Fruit fly (Drosophila melanogaster) whole organism, embryonic: Measurements from ENCODE around the gene Lamtor5.

ENCODE experiments used
- B-H2 ChIP-seq: fragments of 200-800 bp; sonication (Bioruptor generic); optimal IDR thresholded peaks from 2 replicates; lab custom pipeline; 2018; ENCODE audit warnings: missing biosample characterization, mild to moderate bottlenecking, missing genetic modification characterization
- BEAF-32 ChIP-seq: fragments of 200-800 bp; sonication (Bioruptor generic); optimal IDR thresholded peaks from 3 replicates; lab custom pipeline; 2017; ENCODE audit warnings: missing biosample characterization, missing genetic modification characterization, mild to moderate bottlenecking, moderate library complexity, missing genetic modification reagents
- BtbVII ChIP-seq: fragments of 200-800 bp; sonication (Bioruptor generic); optimal IDR thresholded peaks from 3 replicates; lab custom pipeline; 2017; ENCODE audit warnings: missing biosample characterization, mild to moderate bottlenecking, missing genetic modification characterization
- CG10274 ChIP-seq: fragments of 200-800 bp; sonication (Bioruptor generic); optimal IDR thresholded peaks from 3 replicates; lab custom pipeline; 2017; ENCODE audit warnings: missing biosample characterization, mild to moderate bottlenecking, missing genetic modification characterization
- CG11093 ChIP-seq: fragments of 200-800 bp; sonication (Bioruptor generic); IDR thresholded peaks from 3 replicates; pipeline ENCODE4 v1.3.6; 2022; ENCODE audit warnings: missing biosample characterization, missing genetic modification characterization
- CG12071 ChIP-seq: fragments of 200-800 bp; sonication (Bioruptor generic); optimal IDR thresholded peaks from 3 replicates; lab custom pipeline; 2018; ENCODE audit warnings: missing biosample characterization, mild to moderate bottlenecking, missing genetic modification characterization
- CG12236 ChIP-seq: fragments of 200-800 bp; sonication (Bioruptor generic); optimal IDR thresholded peaks from 2 replicates; lab custom pipeline; 2016; ENCODE audit warnings: missing biosample characterization, missing genetic modification characterization
- CG13123 ChIP-seq: fragments of 200-800 bp; sonication (Bioruptor generic); optimal IDR thresholded peaks from 2 replicates; lab custom pipeline; 2016; ENCODE audit warnings: missing biosample characterization, missing genetic modification characterization
- CG14965 ChIP-seq: fragments of 200-800 bp; sonication (Bioruptor generic); optimal IDR thresholded peaks from 2 replicates; lab custom pipeline; 2016; ENCODE audit warnings: missing biosample characterization, missing genetic modification characterization, borderline replicate concordance
- CG15011 ChIP-seq: fragments of 200-800 bp; sonication (Bioruptor generic); optimal IDR thresholded peaks from 3 replicates; lab custom pipeline; 2018; ENCODE audit warnings: missing biosample characterization, mild to moderate bottlenecking, missing genetic modification characterization
- CG15073 ChIP-seq: fragments of 200-800 bp; sonication (Bioruptor generic); optimal IDR thresholded peaks from 2 replicates; lab custom pipeline; 2016; ENCODE audit warnings: missing biosample characterization, missing genetic modification characterization
- CG1529 ChIP-seq: fragments of 200-800 bp; sonication (Bioruptor generic); optimal IDR thresholded peaks from 3 replicates; lab custom pipeline; 2018; ENCODE audit warnings: missing biosample characterization, missing genetic modification characterization
- CG15479 ChIP-seq: fragments of 200-800 bp; sonication (Bioruptor generic); optimal IDR thresholded peaks from 3 replicates; lab custom pipeline; 2019; ENCODE audit warnings: missing biosample characterization, mild to moderate bottlenecking, missing genetic modification characterization, moderate library complexity
- CG15601 ChIP-seq: fragments of 200-800 bp; sonication (Bioruptor generic); optimal IDR thresholded peaks from 3 replicates; lab custom pipeline; 2019; ENCODE audit warnings: missing biosample characterization, mild to moderate bottlenecking, missing genetic modification characterization, moderate library complexity
- CG16813 ChIP-seq: fragments of 200-800 bp; sonication (Bioruptor generic); IDR thresholded peaks from 3 replicates; pipeline ENCODE4 v1.3.6; 2022; ENCODE audit warnings: missing biosample characterization, missing genetic modification characterization; ENCODE audit not compliant: partially characterized antibody
- CG17328 ChIP-seq: fragments of 200-800 bp; sonication (Bioruptor generic); IDR thresholded peaks from 2 replicates; pipeline ENCODE4 v1.3.6; 2022; ENCODE audit warnings: missing biosample characterization, missing genetic modification characterization
- CG17359 ChIP-seq: fragments of 200-800 bp; sonication (Bioruptor generic); optimal IDR thresholded peaks from 3 replicates; lab custom pipeline; 2018; ENCODE audit warnings: missing biosample characterization, mild to moderate bottlenecking, missing genetic modification characterization, moderate library complexity
- CG17612 ChIP-seq: fragments of 200-800 bp; sonication (Bioruptor generic); IDR thresholded peaks from 2 replicates; pipeline ENCODE4 v1.3.6; 2022; ENCODE audit warnings: missing biosample characterization, missing genetic modification characterization
- CG18764 ChIP-seq: fragments of 200-800 bp; sonication (Bioruptor generic); optimal IDR thresholded peaks from 3 replicates; lab custom pipeline; 2016; ENCODE audit warnings: missing biosample characterization, missing genetic modification characterization
- CG31365 ChIP-seq: fragments of 200-800 bp; sonication (Bioruptor generic); optimal IDR thresholded peaks from 2 replicates; lab custom pipeline; 2018; ENCODE audit warnings: missing biosample characterization, mild to moderate bottlenecking, missing genetic modification characterization
- CG32772 ChIP-seq: fragments of 200-800 bp; sonication (Bioruptor generic); IDR thresholded peaks from 2 replicates; pipeline ENCODE4 v1.3.6; 2022; ENCODE audit warnings: missing biosample characterization, missing genetic modification characterization
- CG3281 ChIP-seq: fragments of 200-800 bp; sonication (Bioruptor generic); optimal IDR thresholded peaks from 3 replicates; lab custom pipeline; 2017; ENCODE audit warnings: missing biosample characterization, mild to moderate bottlenecking, missing genetic modification characterization
- CG34376 ChIP-seq: fragments of 200-800 bp; sonication (Bioruptor generic); optimal IDR thresholded peaks from 2 replicates; lab custom pipeline; 2018; ENCODE audit warnings: missing biosample characterization, mild to moderate bottlenecking, missing genetic modification characterization
- CG42726 ChIP-seq: fragments of 200-800 bp; sonication (Bioruptor generic); IDR thresholded peaks from 2 replicates; pipeline ENCODE4 v1.3.6; 2022; ENCODE audit warnings: missing biosample characterization, missing genetic modification characterization; ENCODE audit not compliant: partially characterized antibody
- CG7372 ChIP-seq: fragments of 200-800 bp; sonication (Bioruptor generic); IDR thresholded peaks from 2 replicates; pipeline ENCODE4 v1.3.6; 2022; ENCODE audit warnings: missing biosample characterization, missing genetic modification characterization
- CG7928 ChIP-seq: fragments of 200-800 bp; sonication (Bioruptor generic); optimal IDR thresholded peaks from 2 replicates; lab custom pipeline; 2017; ENCODE audit warnings: missing biosample characterization, mild to moderate bottlenecking, missing genetic modification characterization
- CG8281 ChIP-seq: fragments of 200-800 bp; sonication (Bioruptor generic); optimal IDR thresholded peaks from 2 replicates; lab custom pipeline; 2018; ENCODE audit warnings: missing biosample characterization, mild to moderate bottlenecking, missing genetic modification characterization, moderate library complexity
- CG8478 ChIP-seq: fragments of >200 bp; optimal IDR thresholded peaks from 2 replicates; lab custom pipeline; 2018
- CG9797 ChIP-seq: fragments of 200-800 bp; sonication (Bioruptor generic); optimal IDR thresholded peaks from 3 replicates; lab custom pipeline; 2018; ENCODE audit warnings: missing biosample characterization, mild to moderate bottlenecking, missing genetic modification characterization
- HLHmδ ChIP-seq: fragments of 200-800 bp; sonication (Bioruptor generic); optimal IDR thresholded peaks from 2 replicates; lab custom pipeline; 2018; ENCODE audit warnings: missing biosample characterization, mild to moderate bottlenecking, missing genetic modification characterization, moderate library complexity
- HmgZ ChIP-seq: fragments of 200-800 bp; sonication (Bioruptor generic); optimal IDR thresholded peaks from 2 replicates; lab custom pipeline; 2018; ENCODE audit warnings: missing biosample characterization, mild to moderate bottlenecking, missing genetic modification characterization
- MTF-1 ChIP-seq: fragments of 200-800 bp; sonication (Bioruptor generic); optimal IDR thresholded peaks from 2 replicates; lab custom pipeline; 2018; ENCODE audit warnings: missing biosample characterization, mild to moderate bottlenecking, missing genetic modification characterization, borderline replicate concordance
- Nf-YA ChIP-seq: fragments of 200-800 bp; sonication (Bioruptor generic); IDR thresholded peaks from 2 replicates; pipeline ENCODE4 v1.3.6; 2022; ENCODE audit warnings: missing biosample characterization, missing genetic modification characterization
- Oaz ChIP-seq: fragments of 200-800 bp; sonication (Bioruptor generic); IDR thresholded peaks from 2 replicates; pipeline ENCODE4 v1.3.6; 2022; ENCODE audit warnings: missing biosample characterization, missing genetic modification characterization
- abd-A ChIP-seq: fragments of 200-800 bp; sonication (Bioruptor generic); optimal IDR thresholded peaks from 3 replicates; lab custom pipeline; 2019; ENCODE audit warnings: missing biosample characterization, mild to moderate bottlenecking, missing genetic modification characterization, moderate library complexity
- ash1 ChIP-seq: fragments of 200-800 bp; sonication (Bioruptor generic); optimal IDR thresholded peaks from 2 replicates; lab custom pipeline; 2018; ENCODE audit warnings: missing biosample characterization, mild to moderate bottlenecking, missing genetic modification characterization
- bbx ChIP-seq: fragments of 200-800 bp; sonication (Bioruptor generic); IDR thresholded peaks from 2 replicates; pipeline ENCODE4 v1.3.6; 2022; ENCODE audit warnings: missing biosample characterization, missing genetic modification characterization; ENCODE audit not compliant: partially characterized antibody
- dan ChIP-seq: fragments of 200-800 bp; sonication (Bioruptor generic); IDR thresholded peaks from 2 replicates; pipeline ENCODE4 v1.3.6; 2022; ENCODE audit warnings: missing biosample characterization, missing genetic modification characterization
- dmrt11E ChIP-seq: fragments of 200-800 bp; sonication (Bioruptor generic); optimal IDR thresholded peaks from 3 replicates; lab custom pipeline; 2018; ENCODE audit warnings: missing biosample characterization, mild to moderate bottlenecking, missing genetic modification characterization, moderate library complexity
- dmrt99B ChIP-seq: fragments of 200-800 bp; sonication (Bioruptor generic); optimal IDR thresholded peaks from 2 replicates; lab custom pipeline; 2018; ENCODE audit warnings: missing biosample characterization, mild to moderate bottlenecking, missing genetic modification characterization, moderate library complexity
- gsb ChIP-seq: fragments of 200-800 bp; sonication (Bioruptor generic); IDR thresholded peaks from 2 replicates; pipeline ENCODE4 v1.3.6; 2022; ENCODE audit warnings: missing biosample characterization, missing genetic modification characterization
- her ChIP-seq: fragments of 200-800 bp; sonication (Bioruptor generic); optimal IDR thresholded peaks from 2 replicates; lab custom pipeline; 2016; ENCODE audit warnings: missing biosample characterization, missing genetic modification characterization
- lilli ChIP-seq: fragments of 200-800 bp; sonication (Bioruptor generic); optimal IDR thresholded peaks from 3 replicates; lab custom pipeline; 2016; ENCODE audit warnings: missing biosample characterization, missing genetic modification characterization
- onecut ChIP-seq: fragments of 200-800 bp; sonication (Bioruptor generic); IDR thresholded peaks from 2 replicates; pipeline ENCODE4 v1.3.6; 2022; ENCODE audit warnings: missing biosample characterization, missing genetic modification characterization
- otp ChIP-seq: fragments of 200-800 bp; sonication (Bioruptor generic); IDR thresholded peaks from 3 replicates; pipeline ENCODE4, ENCODE4 v1.3.6; 2022; ENCODE audit warnings: missing biosample characterization, missing genetic modification characterization
- peb ChIP-seq: fragments of 200-800 bp; sonication (Bioruptor generic); IDR thresholded peaks from 2 replicates; pipeline ENCODE4 v1.3.6; 2022; ENCODE audit warnings: missing biosample characterization, missing genetic modification characterization
- pho ChIP-seq: fragments of 200-800 bp; sonication (Bioruptor generic); optimal IDR thresholded peaks from 2 replicates; lab custom pipeline; 2016; ENCODE audit warnings: missing biosample characterization, missing genetic modification characterization
- sens ChIP-seq: fragments of 200-800 bp; sonication (Bioruptor generic); peaks from one replicate; lab custom pipeline; 2016; ENCODE audit warnings: missing biosample characterization, missing genetic modification characterization
- stc ChIP-seq: fragments of 200-800 bp; sonication (Bioruptor generic); IDR thresholded peaks from 2 replicates; pipeline ENCODE4 v1.3.6; 2022; ENCODE audit warnings: missing biosample characterization, missing genetic modification characterization
- tin ChIP-seq: fragments of 200-800 bp; sonication (Bioruptor generic); optimal IDR thresholded peaks from 3 replicates; lab custom pipeline; 2016; ENCODE audit warnings: missing biosample characterization, missing genetic modification characterization
- wdn ChIP-seq: fragments of 200-800 bp; sonication (Bioruptor generic); IDR thresholded peaks from 2 replicates; pipeline ENCODE4 v1.3.6; 2022; ENCODE audit warnings: missing biosample characterization, missing genetic modification characterization

Lamtor5 gene

DNA sequence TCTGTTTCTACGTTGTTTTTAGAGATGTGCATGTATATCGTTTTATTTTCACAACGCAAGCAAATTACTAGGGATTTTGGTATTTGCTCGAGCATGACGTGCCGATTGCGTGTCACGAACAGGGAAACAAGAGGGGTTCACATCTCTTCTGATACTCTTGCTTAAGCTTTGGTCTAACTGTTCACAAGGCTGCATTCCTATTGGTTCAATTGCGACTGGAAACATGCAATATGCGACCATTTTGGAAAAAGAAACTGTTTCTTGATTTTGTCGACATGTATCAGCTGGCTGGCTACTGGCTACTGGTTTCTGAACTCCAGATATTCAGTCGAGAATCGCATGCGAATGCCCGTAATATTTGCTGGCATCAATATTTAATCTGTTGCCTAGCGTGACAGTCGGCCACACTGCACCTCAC lies 21.4 kb upstream of the Lamtor5 start, which contains the start of gene Coa8 (continued):
- TF ChIP-seq CG17359 (tag; lab: Kevin White, UChicago) (peak; percentile 12), CG1529 (GFP tag; lab: Kevin White, UChicago) (no peak), gsb (GFP tag; lab: Robert Waterston, UW) (no peak), CG31365 (tag; lab: Kevin White, UChicago) (no peak), CG14965 (no peak), abd-A (tag; lab: Kevin White, UChicago) (no peak), sens (GFP tag; lab: Kevin White, UChicago) (peak; percentile 81), CG17612 (GFP tag; lab: Robert Waterston, UW) (no peak), pho (peak; percentile 44), onecut (0 out of 2 replicates have a peak, but pooled peaks have one; percentile 11), CG34376 (GFP tag; lab: Kevin White, UChicago) (peak; percentile 30), wdn (GFP tag; lab: Robert Waterston, UW) (no peak), CG15479 (GFP tag; lab: Kevin White, UChicago) (no peak), tin (GFP tag; lab: Kevin White, UChicago) (no peak), bbx (GFP tag; lab: Robert Waterston, UW) (peak; percentile 7; the same call in 1 of the 2 replicates), CG13123 (no peak), peb (GFP tag; lab: Robert Waterston, UW) (no peak), B-H2 (peak; percentile 9), BtbVII (peak; percentile 10), lilli (peak; percentile 53), HmgZ (tag; lab: Kevin White, UChicago) (peak; percentile 53), MTF-1 (GFP tag; lab: Kevin White, UChicago) (no peak), CG9797 (GFP tag; lab: Kevin White, UChicago) (peak; percentile 33), CG7928 (GFP tag; lab: Kevin White, UChicago) (no peak), ash1 (GFP tag; lab: Kevin White, UChicago) (no peak), CG16813 (GFP tag; lab: Robert Waterston, UW) (peak; percentile 42), CG11093 (no peak), CG15011 (GFP tag; lab: Kevin White, UChicago) (no peak), Nf-YA (GFP tag; lab: Robert Waterston, UW) (no peak; the same call in 1 of the 2 replicates), CG8478 (lab: Kevin White, UChicago) (no peak), BEAF-32 (GFP tag; lab: Kevin White, UChicago) (peak; percentile 62), CG17328 (GFP tag; lab: Robert Waterston, UW) (0 out of 2 replicates have a peak, but pooled peaks have one; percentile 15), dan (no peak), CG8281 (no peak), CG15601 (tag; lab: Kevin White, UChicago) (no peak), dmrt99B (tag; lab: Kevin White, UChicago) (no peak), CG10274 (GFP tag; lab: Kevin White, UChicago) (peak; percentile 19), otp (GFP tag; lab: Robert Waterston, UW) (no peak), CG15073 (GFP tag; lab: Kevin White, UChicago) (no peak), CG18764 (GFP tag; lab: Kevin White, UChicago) (no peak), CG3281 (GFP tag; lab: Kevin White, UChicago) (peak; percentile 21), her (GFP tag; lab: Kevin White, UChicago) (no peak), CG32772 (GFP tag; lab: Robert Waterston, UW) (0 out of 2 replicates have a peak, but pooled peaks have one; percentile 47), Oaz (GFP tag; lab: Robert Waterston, UW) (no peak), CG12236 (GFP tag; lab: Kevin White, UChicago) (no peak), CG7372 (0 out of 2 replicates have a peak, but pooled peaks have one; percentile 25), HLHmδ (GFP tag; lab: Kevin White, UChicago) (no peak), stc (GFP tag; lab: Robert Waterston, UW) (no peak), CG42726 (no peak), CG12071 (GFP tag; lab: Kevin White, UChicago) (no peak), dmrt11E (peak; percentile 6)
